Fruit fly (Drosophila melanogaster) whole organism, embryonic: ENCODE measurements around the gene Cda5.

ENCODE experiments used
- CG12299 ChIP-seq: fragments of 200-800 bp; sonication (Bioruptor generic); optimal IDR thresholded peaks from 2 replicates; lab custom pipeline; 2018; ENCODE audit warnings: missing biosample characterization, mild to moderate bottlenecking, missing genetic modification characterization
- CG12659 ChIP-seq: fragments of 200-800 bp; sonication (Bioruptor generic); optimal IDR thresholded peaks from 3 replicates; lab custom pipeline; 2017; ENCODE audit warnings: mild to moderate bottlenecking, missing biosample characterization, missing genetic modification reagents, missing genetic modification characterization
- CG13624 ChIP-seq: fragments of 200-800 bp; sonication (Bioruptor generic); optimal IDR thresholded peaks from 2 replicates; lab custom pipeline; 2016; ENCODE audit warnings: missing biosample characterization, missing genetic modification characterization
- CG14860 ChIP-seq: fragments of 200-800 bp; sonication (Bioruptor generic); IDR thresholded peaks from 3 replicates; pipeline ENCODE4 v1.3.6; 2022; ENCODE audit warnings: missing biosample characterization, missing genetic modification characterization; ENCODE audit not compliant: partially characterized antibody
- CG15269 ChIP-seq: fragments of 200-800 bp; sonication (Bioruptor generic); optimal IDR thresholded peaks from 2 replicates; lab custom pipeline; 2018; ENCODE audit warnings: missing biosample characterization, mild to moderate bottlenecking, missing genetic modification characterization, moderate library complexity
- CG15696 ChIP-seq: fragments of 200-800 bp; sonication (Bioruptor generic); optimal IDR thresholded peaks from 2 replicates; lab custom pipeline; 2019; ENCODE audit warnings: missing biosample characterization, mild to moderate bottlenecking, missing genetic modification characterization, moderate library complexity
- CG16813 ChIP-seq: fragments of 200-800 bp; sonication (Bioruptor generic); IDR thresholded peaks from 3 replicates; pipeline ENCODE4 v1.3.6; 2022; ENCODE audit warnings: missing biosample characterization, missing genetic modification characterization; ENCODE audit not compliant: partially characterized antibody
- CG17186 ChIP-seq: fragments of 200-800 bp; sonication (Bioruptor generic); optimal IDR thresholded peaks from 3 replicates; lab custom pipeline; 2017; ENCODE audit warnings: missing biosample characterization, missing genetic modification reagents, missing genetic modification characterization
- CG2199 ChIP-seq: fragments of 200-800 bp; sonication (Bioruptor generic); IDR thresholded peaks from 3 replicates; pipeline ENCODE4 v1.3.6; 2022; ENCODE audit warnings: missing biosample characterization, missing genetic modification characterization
- CG30431 ChIP-seq: fragments of 200-800 bp; sonication (Bioruptor generic); optimal IDR thresholded peaks from 2 replicates; lab custom pipeline; 2017; ENCODE audit warnings: missing biosample characterization, missing genetic modification characterization
- CG31224 ChIP-seq: fragments of 200-800 bp; sonication (Bioruptor generic); IDR thresholded peaks from 2 replicates; pipeline ENCODE4 v1.3.6; 2022; ENCODE audit warnings: missing biosample characterization, missing genetic modification characterization
- CG31365 ChIP-seq: fragments of 200-800 bp; sonication (Bioruptor generic); optimal IDR thresholded peaks from 2 replicates; lab custom pipeline; 2018; ENCODE audit warnings: missing biosample characterization, mild to moderate bottlenecking, missing genetic modification characterization
- CG31441 ChIP-seq: fragments of 200-800 bp; sonication (Bioruptor generic); IDR thresholded peaks from 2 replicates; pipeline ENCODE4 v1.3.6; 2022; ENCODE audit warnings: missing biosample characterization, missing genetic modification characterization
- CG9215 ChIP-seq: fragments of 200-800 bp; sonication (Bioruptor generic); IDR thresholded peaks from 2 replicates; pipeline ENCODE4 v1.3.6; 2022; ENCODE audit warnings: missing biosample characterization, missing genetic modification characterization
- CkIIα-i1 ChIP-seq: fragments of 200-800 bp; sonication (Bioruptor generic); IDR thresholded peaks from 2 replicates; pipeline ENCODE4 v1.3.6; 2022; ENCODE audit warnings: missing biosample characterization, missing genetic modification characterization
- Dfd ChIP-seq, 2 experiments: fragments of >200 bp; optimal IDR thresholded peaks; 2 replicates each; lab custom pipeline; 2017; ENCODE audit warnings: missing biosample characterization in 2 of 2, missing genetic modification characterization in 2 of 2
- Drgx ChIP-seq: fragments of 200-800 bp; sonication (Bioruptor generic); IDR thresholded peaks from 2 replicates; pipeline ENCODE4 v1.3.6; 2022; ENCODE audit warnings: missing biosample characterization, missing genetic modification characterization
- Ets65A ChIP-seq: fragments of 200-800 bp; sonication (Bioruptor generic); peaks from one replicate; lab custom pipeline; 2016; ENCODE audit warnings: missing biosample characterization, missing genetic modification characterization
- HLH4C ChIP-seq: fragments of 200-800 bp; sonication (Bioruptor generic); IDR thresholded peaks from 3 replicates; pipeline ENCODE4 v1.3.6; 2022; ENCODE audit warnings: missing biosample characterization, missing genetic modification characterization; ENCODE audit not compliant: partially characterized antibody
- HmgD ChIP-seq: fragments of 200-800 bp; sonication (Bioruptor generic); optimal IDR thresholded peaks from 3 replicates; lab custom pipeline; 2016; ENCODE audit warnings: missing biosample characterization, missing genetic modification characterization
- MESR4 ChIP-seq: fragments of 200-800 bp; sonication (Bioruptor generic); optimal IDR thresholded peaks from 2 replicates; lab custom pipeline; 2018; ENCODE audit warnings: missing biosample characterization, mild to moderate bottlenecking, missing genetic modification characterization, moderate library complexity
- Mad ChIP-seq: fragments of 200-800 bp; sonication (Bioruptor generic); optimal IDR thresholded peaks from 2 replicates; lab custom pipeline; 2016; ENCODE audit warnings: missing biosample characterization, missing genetic modification characterization
- PHDP ChIP-seq: fragments of 200-800 bp; sonication (Bioruptor generic); optimal IDR thresholded peaks from 3 replicates; lab custom pipeline; 2018; ENCODE audit warnings: missing biosample characterization, mild to moderate bottlenecking, missing genetic modification characterization, moderate library complexity
- Poxn ChIP-seq: fragments of 200-800 bp; sonication (Bioruptor generic); IDR thresholded peaks from 2 replicates; pipeline ENCODE4 v1.3.6; 2022; ENCODE audit warnings: missing biosample characterization, missing genetic modification characterization
- Sox100B ChIP-seq: fragments of 200-800 bp; sonication (Bioruptor generic); optimal IDR thresholded peaks from 3 replicates; lab custom pipeline; 2018; ENCODE audit warnings: missing biosample characterization, mild to moderate bottlenecking, missing genetic modification characterization
- Vsx1 ChIP-seq: fragments of 200-800 bp; sonication (Bioruptor generic); optimal IDR thresholded peaks from 2 replicates; lab custom pipeline; 2017; ENCODE audit warnings: missing biosample characterization, mild to moderate bottlenecking, missing genetic modification characterization, missing genetic modification reagents
- ato ChIP-seq: fragments of 200-800 bp; sonication (Bioruptor generic); IDR thresholded peaks from 2 replicates; pipeline ENCODE4 v1.3.6; 2022; ENCODE audit warnings: missing biosample characterization, missing genetic modification characterization; ENCODE audit not compliant: partially characterized antibody
- btn ChIP-seq: fragments of 200-800 bp; sonication (Bioruptor generic); optimal IDR thresholded peaks from 2 replicates; lab custom pipeline; 2016; ENCODE audit warnings: missing biosample characterization, missing genetic modification characterization
- caup ChIP-seq: fragments of 200-800 bp; sonication (Bioruptor generic); optimal IDR thresholded peaks from 3 replicates; lab custom pipeline; 2017; ENCODE audit warnings: missing biosample characterization, mild to moderate bottlenecking, missing genetic modification characterization, moderate library complexity; ENCODE audit not compliant: severe bottlenecking
- ci ChIP-seq: fragments of 200-800 bp; sonication (Bioruptor generic); IDR thresholded peaks from 3 replicates; pipeline ENCODE4 v1.3.6; 2022; ENCODE audit warnings: missing biosample characterization, missing genetic modification characterization
- dmrt11E ChIP-seq: fragments of 200-800 bp; sonication (Bioruptor generic); optimal IDR thresholded peaks from 3 replicates; lab custom pipeline; 2018; ENCODE audit warnings: missing biosample characterization, mild to moderate bottlenecking, missing genetic modification characterization, moderate library complexity
- ems ChIP-seq: fragments of 200-800 bp; sonication (Bioruptor generic); optimal IDR thresholded peaks from 3 replicates; lab custom pipeline; 2016; ENCODE audit warnings: missing biosample characterization, missing genetic modification characterization
- en ChIP-seq: fragments of 200-800 bp; sonication (Bioruptor generic); optimal IDR thresholded peaks from 2 replicates; lab custom pipeline; 2016; ENCODE audit warnings: missing biosample characterization, missing genetic modification characterization
- fru ChIP-seq: fragments of >200 bp; optimal IDR thresholded peaks from 2 replicates; lab custom pipeline; 2017
- lov ChIP-seq, 2 experiments: fragments of 200-800 bp in 1 of 2; fragments of >200 bp in 1 of 2; sonication (Bioruptor generic) in 1 of 2; IDR thresholded peaks in 1 of 2; optimal IDR thresholded peaks in 1 of 2; 2 replicates in 1 of 2; 3 replicates in 1 of 2; pipeline versions ENCODE4 v1.3.6 to Lab custom; 2017 to 2022; ENCODE audit warnings: missing biosample characterization in 1 of 2, missing genetic modification characterization in 1 of 2
- nau ChIP-seq: fragments of 200-800 bp; sonication (Bioruptor generic); optimal IDR thresholded peaks from 3 replicates; lab custom pipeline; 2017; ENCODE audit warnings: missing biosample characterization, mild to moderate bottlenecking, missing genetic modification characterization, missing genetic modification reagents
- nerfin-2 ChIP-seq: fragments of 200-800 bp; sonication (Bioruptor generic); IDR thresholded peaks from 2 replicates; pipeline ENCODE4 v1.3.6; 2022; ENCODE audit warnings: missing biosample characterization, missing genetic modification characterization; ENCODE audit not compliant: partially characterized antibody
- pfk ChIP-seq: fragments of 200-800 bp; sonication (Bioruptor generic); optimal IDR thresholded peaks from 2 replicates; lab custom pipeline; 2018; ENCODE audit warnings: missing biosample characterization, mild to moderate bottlenecking, missing genetic modification characterization, moderate library complexity
- pum ChIP-seq: fragments of 200-800 bp; sonication (Bioruptor generic); optimal IDR thresholded peaks from 2 replicates; lab custom pipeline; 2016; ENCODE audit warnings: missing biosample characterization, missing genetic modification characterization
- sens ChIP-seq: fragments of 200-800 bp; sonication (Bioruptor generic); peaks from one replicate; lab custom pipeline; 2016; ENCODE audit warnings: missing biosample characterization, missing genetic modification characterization
- sisA ChIP-seq: fragments of 200-800 bp; sonication (Bioruptor generic); IDR thresholded peaks from 2 replicates; pipeline ENCODE4 v1.3.6; 2022; ENCODE audit warnings: missing biosample characterization, missing genetic modification characterization
- so ChIP-seq: fragments of 200-800 bp; sonication (Bioruptor generic); IDR thresholded peaks from 3 replicates; pipeline ENCODE4 v1.3.6; 2022; ENCODE audit warnings: missing biosample characterization, missing genetic modification characterization
- wor ChIP-seq: fragments of 200-800 bp; sonication (Bioruptor generic); IDR thresholded peaks from 2 replicates; pipeline ENCODE4 v1.3.6; 2022; ENCODE audit warnings: missing biosample characterization, missing genetic modification characterization

The Cda5 gene

dm6 chr2L:81198-81597 lies 16.0 kb upstream of the Cda5 start (continued):
- no peak for TF ChIP-seq Dfd (GFP tag; optimal IDR thresholded peaks at IDR 0.05; lab: Kevin White, UChicago)
- TF ChIP-seq CG12659 (GFP tag; lab: Kevin White, UChicago) = peak; percentile 23
- TF ChIP-seq caup (GFP tag; lab: Kevin White, UChicago) = peak; percentile 72
- no peak for TF ChIP-seq nerfin-2 (GFP tag; lab: Robert Waterston, UW)
- no peak for TF ChIP-seq HmgD (GFP tag; lab: Kevin White, UChicago)
- peak; percentile 40 for TF ChIP-seq CG31365 (tag; lab: Kevin White, UChicago)
- TF ChIP-seq ato (GFP tag; lab: Robert Waterston, UW) = no peak
- no peak for TF ChIP-seq ems (GFP tag; lab: Kevin White, UChicago)
- TF ChIP-seq CG12299 = peak; percentile 57
- TF ChIP-seq CG31441 = peak; percentile 20; the same call in 1 of the 2 replicates
- TF ChIP-seq CG16813 (GFP tag; lab: Robert Waterston, UW) = no peak
- no peak for TF ChIP-seq Poxn
- TF ChIP-seq CG15269 (tag; lab: Kevin White, UChicago) = peak; percentile 29
- TF ChIP-seq Vsx1 (GFP tag; lab: Kevin White, UChicago) = peak; percentile 65
- TF ChIP-seq PHDP (tag; lab: Kevin White, UChicago) = peak; percentile 55
- peak; percentile 79 for TF ChIP-seq sens
- TF ChIP-seq btn = no peak
- peak; percentile 58; the same call in 1 of the 3 replicates for TF ChIP-seq ci (GFP tag; lab: Robert Waterston, UW)
- no peak for TF ChIP-seq CG13624 (GFP tag; lab: Kevin White, UChicago)
- TF ChIP-seq Sox100B (GFP tag; lab: Kevin White, UChicago) = peak; percentile 74
- no peak for TF ChIP-seq CG9215 (GFP tag; lab: Robert Waterston, UW)
- TF ChIP-seq nau (GFP tag; lab: Kevin White, UChicago) = peak; percentile 85
- TF ChIP-seq CG17186 = no peak
- TF ChIP-seq CG14860 (GFP tag; lab: Robert Waterston, UW) = no peak
- no peak for TF ChIP-seq HLH4C (GFP tag; lab: Robert Waterston, UW)
- TF ChIP-seq CkIIα-i1 = no peak
- TF ChIP-seq wor = no peak
- TF ChIP-seq dmrt11E (tag; lab: Kevin White, UChicago) = no peak
- TF ChIP-seq Drgx (GFP tag; lab: Robert Waterston, UW) = no peak
- no peak for TF ChIP-seq CG31224 (GFP tag; lab: Robert Waterston, UW)
- TF ChIP-seq MESR4 (GFP tag; lab: Kevin White, UChicago) = no peak
- TF ChIP-seq, all 482 proteins: peak for 131

dm6 chr2L:78828-79227 lies 13.6 kb upstream of the Cda5 start:
- TF ChIP-seq pfk (GFP tag; lab: Kevin White, UChicago) (no peak), lov (optimal IDR thresholded peaks at IDR 0.05; lab: Kevin White, UChicago) (no peak), lov (GFP tag; IDR thresholded peaks at IDR 0.05; lab: Robert Waterston, UW) (0 out of 3 replicates have a peak, but pooled peaks have one; percentile 28), Ets65A (peak; percentile 4), CG2199 (GFP tag; lab: Robert Waterston, UW) (0 out of 3 replicates have a peak, but pooled peaks have one; percentile 77)

- TF ChIP-seq so (GFP tag; lab: Robert Waterston, UW) (no peak), fru (lab: Kevin White, UChicago) (no peak), sens (no peak), CG15696 (no peak), CG12299 (no peak), pfk (GFP tag; lab: Kevin White, UChicago) (no peak), sisA (GFP tag; lab: Robert Waterston, UW) (no peak), Mad (GFP tag; lab: Kevin White, UChicago) (no peak), CG30431 (GFP tag; lab: Kevin White, UChicago) (no peak), en (no peak), pum (no peak)
Observed at dm6 chr2L:76048-76447, 10.8 kb upstream of the Cda5 start, which contains the start of gene CG11374. Gene CG11374 (plus strand): TSS chr2L:76348.
